Worm (Caenorhabditis elegans): ENCODE results near the gene tag-314.

Gene tag-314

DNA sequence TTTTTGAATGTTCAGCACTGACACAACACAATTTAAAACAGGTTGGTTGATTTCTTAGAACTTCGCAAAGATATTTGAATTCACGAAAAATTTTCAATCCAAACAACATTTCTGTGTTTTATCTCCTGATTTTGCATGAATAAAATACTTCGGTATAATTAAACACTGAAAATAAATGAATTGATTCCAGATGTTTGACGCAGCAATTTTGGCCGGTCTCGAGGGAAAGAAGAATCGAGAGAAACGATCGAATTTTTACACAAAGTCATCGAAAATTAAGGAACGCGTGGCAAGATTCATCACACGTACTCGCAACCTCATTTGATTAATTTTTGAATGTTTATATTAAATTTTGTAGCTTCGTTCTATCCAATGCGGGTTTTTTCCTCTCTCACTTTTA is 35.7 kb upstream of the tag-314 start:
- no peak for TF ChIP-seq C34F6.9 (tag; optimal IDR thresholded peaks at IDR 0.05)
- no peak for TF ChIP-seq mdl-1 (tag; optimal IDR thresholded peaks at IDR 0.05)
- TF ChIP-seq zag-1 (tag; optimal IDR thresholded peaks at IDR 0.05): no peak
- TF ChIP-seq gmeb-1 (tag; optimal IDR thresholded peaks at IDR 0.05): no peak
- no peak for TF ChIP-seq ztf-11 (tag; optimal IDR thresholded peaks at IDR 0.05)
- TF ChIP-seq nhr-25 (tag; optimal IDR thresholded peaks at IDR 0.05): no peak
- no peak for TF ChIP-seq lsy-2 (tag; optimal IDR thresholded peaks at IDR 0.05)
- no peak for TF ChIP-seq elt-1 (tag; optimal IDR thresholded peaks at IDR 0.05)
- TF ChIP-seq R02D3.7 (tag; optimal IDR thresholded peaks at IDR 0.05): no peak
- no peak for TF ChIP-seq sma-3 (GFP tag; optimal IDR thresholded peaks at IDR 0.05)
- no peak for TF ChIP-seq skn-1 (tag; optimal IDR thresholded peaks at IDR 0.05)
- TF ChIP-seq lin-39 (tag; optimal IDR thresholded peaks at IDR 0.05): no peak
- no peak for TF ChIP-seq nhr-12 (tag; optimal IDR thresholded peaks at IDR 0.05)
- TF ChIP-seq ztf-1 (GFP tag; conservative IDR thresholded peaks at IDR 0.05): no peak
- TF ChIP-seq sem-4 (tag; optimal IDR thresholded peaks at IDR 0.05): no peak
- TF ChIP-seq mbf-1 (tag; optimal IDR thresholded peaks at IDR 0.05): no peak
- TF ChIP-seq unc-62 (GFP tag; optimal IDR thresholded peaks at IDR 0.05): no peak
- TF ChIP-seq ama-1 (optimal IDR thresholded peaks at IDR 0.05): no peak
- TF ChIP-seq elt-3 (tag; optimal IDR thresholded peaks at IDR 0.05): no peak
- TF ChIP-seq nhr-10 (tag; optimal IDR thresholded peaks at IDR 0.05): no peak

DNA sequence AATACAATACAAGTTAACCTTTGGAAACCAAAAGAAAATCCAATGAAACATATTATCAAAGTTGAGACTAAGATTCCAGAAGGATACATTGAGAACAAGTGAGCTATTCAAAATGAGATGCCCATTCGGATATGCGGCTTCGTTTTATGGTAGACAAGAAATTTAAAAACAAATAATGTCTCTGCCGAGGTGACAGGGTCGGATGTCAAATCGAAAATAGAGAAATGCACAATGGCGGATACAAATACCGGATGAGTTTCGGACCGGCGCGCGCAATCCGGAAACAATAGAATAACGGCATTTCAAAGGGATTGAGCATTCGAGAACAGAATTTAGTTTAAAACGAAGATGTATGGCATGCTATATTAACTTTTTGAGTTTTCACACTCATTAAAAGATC is 34.8 kb upstream of the tag-314 start, which contains the start of gene F22E12.3:
F22E12.3 (minus strand) TSS at position 101 of the 400 bp plus-strand sequence.
- no peak for TF ChIP-seq fos-1 (tag; optimal IDR thresholded peaks at IDR 0.05)
- no peak for TF ChIP-seq sma-9 (GFP tag; optimal IDR thresholded peaks at IDR 0.05)
- no peak for TF ChIP-seq sma-9 (tag; optimal IDR thresholded peaks at IDR 0.05)
- TF ChIP-seq elt-1 (tag; optimal IDR thresholded peaks at IDR 0.05): no peak
- TF ChIP-seq R02D3.7 (tag; optimal IDR thresholded peaks at IDR 0.05): no peak
- TF ChIP-seq nhr-25 (tag; optimal IDR thresholded peaks at IDR 0.05): no peak
- TF ChIP-seq C34F6.9 (tag; optimal IDR thresholded peaks at IDR 0.05): no peak
- TF ChIP-seq nhr-77 (tag; optimal IDR thresholded peaks at IDR 0.05): no peak
- TF ChIP-seq unc-39 (tag; optimal IDR thresholded peaks at IDR 0.05): no peak
- no peak for TF ChIP-seq crh-2 (tag; optimal IDR thresholded peaks at IDR 0.05)
- TF ChIP-seq ceh-16 (tag; optimal IDR thresholded peaks at IDR 0.05): no peak
- no peak for TF ChIP-seq dmd-4 (tag; optimal IDR thresholded peaks at IDR 0.05)
- TF ChIP-seq aly-2 (tag; optimal IDR thresholded peaks at IDR 0.05): no peak
- no peak for TF ChIP-seq ztf-1 (GFP tag; conservative IDR thresholded peaks at IDR 0.05)
- TF ChIP-seq ztf-11 (tag; optimal IDR thresholded peaks at IDR 0.05): no peak
- TF ChIP-seq ZK546.5 (tag; optimal IDR thresholded peaks at IDR 0.05): no peak
- TF ChIP-seq unc-62 (GFP tag; optimal IDR thresholded peaks at IDR 0.05): no peak
- TF ChIP-seq nhr-237 (tag; optimal IDR thresholded peaks at IDR 0.05): no peak
- no peak for TF ChIP-seq mbf-1 (tag; optimal IDR thresholded peaks at IDR 0.05)

- peak; percentile 9 for TF ChIP-seq nhr-25 (tag; optimal IDR thresholded peaks at IDR 0.05)
- TF ChIP-seq aly-2 (tag; optimal IDR thresholded peaks at IDR 0.05): no peak
Measured at ce11 chrV:10462066-10462465, 33.6 kb upstream of the tag-314 start, which contains the start of gene chw-1. chw-1 (plus strand) TSS chrV:10462282.

DNA sequence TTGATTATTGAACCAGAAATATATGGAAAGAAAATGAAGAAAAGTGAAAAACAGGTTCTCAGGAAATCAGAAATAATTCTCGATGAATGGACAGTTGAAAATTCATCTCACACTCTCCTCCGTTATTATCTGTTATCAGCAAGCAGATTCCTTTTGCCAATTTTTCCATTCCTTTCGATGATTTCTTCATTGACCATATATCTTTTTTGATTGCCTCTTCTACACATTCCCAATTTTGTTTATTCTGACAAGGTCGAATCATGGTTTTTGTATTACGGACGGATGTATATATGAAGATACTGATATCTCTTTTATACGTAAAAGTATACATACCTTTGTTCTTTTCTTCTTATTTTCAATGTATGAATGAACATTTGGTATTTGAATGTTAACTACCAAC is 32.2 kb upstream of the tag-314 start:
- TF ChIP-seq aly-2 (tag; optimal IDR thresholded peaks at IDR 0.05): no peak
- no peak for TF ChIP-seq nhr-6 (tag; optimal IDR thresholded peaks at IDR 0.05)
- no peak for TF ChIP-seq blmp-1 (tag; optimal IDR thresholded peaks at IDR 0.05; ENCODE audit: insufficient read depth)
- TF ChIP-seq C34F6.9 (tag; optimal IDR thresholded peaks at IDR 0.05): no peak
- TF ChIP-seq ztf-4 (tag; optimal IDR thresholded peaks at IDR 0.05): no peak
- TF ChIP-seq nhr-21 (tag; optimal IDR thresholded peaks at IDR 0.05): peak; percentile 25
- TF ChIP-seq dmd-4 (tag; optimal IDR thresholded peaks at IDR 0.05): no peak
- no peak for TF ChIP-seq lin-11 (tag; optimal IDR thresholded peaks at IDR 0.05)
- no peak for TF ChIP-seq crh-2 (tag; optimal IDR thresholded peaks at IDR 0.05)
- TF ChIP-seq fos-1 (tag; optimal IDR thresholded peaks at IDR 0.05): peak; percentile 2
- no peak for TF ChIP-seq sem-4 (tag; optimal IDR thresholded peaks at IDR 0.05)
- TF ChIP-seq lin-13 (GFP tag; optimal IDR thresholded peaks at IDR 0.05): no peak
- TF ChIP-seq alr-1 (tag; optimal IDR thresholded peaks at IDR 0.05): no peak
- TF ChIP-seq mab-5 (tag; optimal IDR thresholded peaks at IDR 0.05): no peak
- no peak for TF ChIP-seq nhr-23 (tag; optimal IDR thresholded peaks at IDR 0.05)
- TF ChIP-seq ama-1 (optimal IDR thresholded peaks at IDR 0.05): no peak
- no peak for TF ChIP-seq mdl-1 (tag; optimal IDR thresholded peaks at IDR 0.05)
- peak; percentile 17 for TF ChIP-seq sma-9 (GFP tag; optimal IDR thresholded peaks at IDR 0.05)
- no peak for TF ChIP-seq sma-9 (tag; optimal IDR thresholded peaks at IDR 0.05)
- no peak for TF ChIP-seq nhr-10 (tag; optimal IDR thresholded peaks at IDR 0.05)
- TF ChIP-seq nhr-11 (tag; optimal IDR thresholded peaks at IDR 0.05): no peak
- TF ChIP-seq sma-3 (GFP tag; optimal IDR thresholded peaks at IDR 0.05): peak; percentile 10
- no peak for TF ChIP-seq ztf-11 (tag; optimal IDR thresholded peaks at IDR 0.05)
- TF ChIP-seq egl-27 (tag; optimal IDR thresholded peaks at IDR 0.05): no peak
- TF ChIP-seq Y55F3AM.14 (GFP tag; optimal IDR thresholded peaks at IDR 0.05): no peak
- no peak for TF ChIP-seq nhr-25 (tag; optimal IDR thresholded peaks at IDR 0.05)
- no peak for TF ChIP-seq lsy-2 (tag; optimal IDR thresholded peaks at IDR 0.05)
- TF ChIP-seq unc-55 (GFP tag; optimal IDR thresholded peaks at IDR 0.05): no peak
